Fruit fly (Drosophila melanogaster) whole organism, embryonic: ENCODE data around the gene CG10063.

Experiments used
- Atf-2 ChIP-seq: fragments of 200-800 bp; sonication (Bioruptor generic); optimal IDR thresholded peaks from 2 replicates; lab custom pipeline; 2016; ENCODE audit warnings: missing biosample characterization, missing genetic modification characterization
- BEAF-32 ChIP-seq: fragments of 200-800 bp; sonication (Bioruptor generic); optimal IDR thresholded peaks from 3 replicates; lab custom pipeline; 2017; ENCODE audit warnings: missing biosample characterization, missing genetic modification characterization, mild to moderate bottlenecking, moderate library complexity, missing genetic modification reagents
- Bteb2 ChIP-seq: fragments of 200-800 bp; sonication (Bioruptor generic); optimal IDR thresholded peaks from 2 replicates; lab custom pipeline; 2016; ENCODE audit warnings: missing biosample characterization, missing genetic modification characterization
- CG11695 ChIP-seq: fragments of 200-800 bp; sonication (Bioruptor generic); IDR thresholded peaks from 3 replicates; pipeline ENCODE4 v1.3.6; 2022; ENCODE audit warnings: missing biosample characterization, missing genetic modification characterization
- CG11723 ChIP-seq: fragments of 200-800 bp; sonication (Bioruptor generic); optimal IDR thresholded peaks from 2 replicates; lab custom pipeline; 2017; ENCODE audit warnings: missing biosample characterization, mild to moderate bottlenecking, missing genetic modification characterization
- CG12155 ChIP-seq: fragments of 200-800 bp; sonication (Bioruptor generic); optimal IDR thresholded peaks from 3 replicates; lab custom pipeline; 2016; ENCODE audit warnings: missing biosample characterization, missing genetic modification characterization
- CG13123 ChIP-seq: fragments of 200-800 bp; sonication (Bioruptor generic); optimal IDR thresholded peaks from 2 replicates; lab custom pipeline; 2016; ENCODE audit warnings: missing biosample characterization, missing genetic modification characterization
- CG13424 ChIP-seq: fragments of 200-800 bp; sonication (Bioruptor generic); optimal IDR thresholded peaks from 2 replicates; lab custom pipeline; 2019; ENCODE audit warnings: missing biosample characterization, mild to moderate bottlenecking, missing genetic modification characterization, moderate library complexity
- CG1602 ChIP-seq: fragments of 200-800 bp; sonication (Bioruptor generic); optimal IDR thresholded peaks from 3 replicates; lab custom pipeline; 2016; ENCODE audit warnings: missing biosample characterization, missing genetic modification characterization
- CG16863 ChIP-seq: fragments of 200-800 bp; sonication (Bioruptor generic); optimal IDR thresholded peaks from 3 replicates; lab custom pipeline; 2016; ENCODE audit warnings: missing biosample characterization, missing genetic modification characterization
- CG17186 ChIP-seq: fragments of 200-800 bp; sonication (Bioruptor generic); optimal IDR thresholded peaks from 3 replicates; lab custom pipeline; 2017; ENCODE audit warnings: missing biosample characterization, missing genetic modification reagents, missing genetic modification characterization
- CG17802 ChIP-seq: fragments of 200-800 bp; sonication (Bioruptor generic); optimal IDR thresholded peaks from 2 replicates; lab custom pipeline; 2018; ENCODE audit warnings: missing biosample characterization, mild to moderate bottlenecking, missing genetic modification characterization, moderate library complexity
- CG18764 ChIP-seq: fragments of 200-800 bp; sonication (Bioruptor generic); optimal IDR thresholded peaks from 3 replicates; lab custom pipeline; 2016; ENCODE audit warnings: missing biosample characterization, missing genetic modification characterization
- CG4328 ChIP-seq: fragments of 200-800 bp; sonication (Bioruptor generic); optimal IDR thresholded peaks from 3 replicates; lab custom pipeline; 2017; ENCODE audit warnings: missing biosample characterization, missing genetic modification reagents, missing genetic modification characterization
- CG6689 ChIP-seq: fragments of 200-800 bp; sonication (Bioruptor generic); IDR thresholded peaks from 2 replicates; pipeline ENCODE4 v1.3.6; 2022; ENCODE audit warnings: missing biosample characterization, missing genetic modification characterization
- CG6813 ChIP-seq: fragments of 200-800 bp; sonication (Bioruptor generic); optimal IDR thresholded peaks from 2 replicates; lab custom pipeline; 2017; ENCODE audit warnings: missing biosample characterization, missing genetic modification characterization, mild to moderate bottlenecking, moderate library complexity, missing genetic modification reagents
- CG8944 ChIP-seq: fragments of 200-800 bp; sonication (Bioruptor generic); optimal IDR thresholded peaks from 3 replicates; lab custom pipeline; 2016; ENCODE audit warnings: missing biosample characterization, missing genetic modification characterization
- CG9215 ChIP-seq: fragments of 200-800 bp; sonication (Bioruptor generic); IDR thresholded peaks from 2 replicates; pipeline ENCODE4 v1.3.6; 2022; ENCODE audit warnings: missing biosample characterization, missing genetic modification characterization
- CG9932 ChIP-seq: fragments of 200-800 bp; sonication (Bioruptor generic); IDR thresholded peaks from 2 replicates; pipeline ENCODE4 v1.3.6; 2022; ENCODE audit warnings: missing biosample characterization, missing genetic modification characterization
- D ChIP-seq, 2 experiments: fragments of 200-800 bp in 1 of 2; fragments of >200 bp in 1 of 2; sonication (Bioruptor generic) in 1 of 2; optimal IDR thresholded peaks; 2 replicates in 1 of 2; 3 replicates in 1 of 2; lab custom pipeline; 2017; ENCODE audit warnings: mild to moderate bottlenecking in 1 of 2, missing biosample characterization in 1 of 2, missing genetic modification characterization in 1 of 2, missing genetic modification reagents in 1 of 2
- Dip3 ChIP-seq: fragments of 200-800 bp; sonication (Bioruptor generic); optimal IDR thresholded peaks from 3 replicates; lab custom pipeline; 2016; ENCODE audit warnings: missing biosample characterization, missing genetic modification characterization
- Dref ChIP-seq: fragments of 200-800 bp; sonication (Bioruptor generic); IDR thresholded peaks from 2 replicates; pipeline ENCODE4 v1.3.6; 2022; ENCODE audit warnings: missing biosample characterization, missing genetic modification characterization
- Ets65A ChIP-seq: fragments of 200-800 bp; sonication (Bioruptor generic); peaks from one replicate; lab custom pipeline; 2016; ENCODE audit warnings: missing biosample characterization, missing genetic modification characterization
- HHEX ChIP-seq: fragments of 200-800 bp; sonication (Bioruptor generic); optimal IDR thresholded peaks from 3 replicates; lab custom pipeline; 2017; ENCODE audit warnings: missing biosample characterization, mild to moderate bottlenecking, missing genetic modification characterization, missing genetic modification reagents
- Hey ChIP-seq: fragments of 200-800 bp; sonication (Bioruptor generic); optimal IDR thresholded peaks from 3 replicates; lab custom pipeline; 2018; ENCODE audit warnings: missing biosample characterization, mild to moderate bottlenecking, missing genetic modification characterization
- HmgZ ChIP-seq: fragments of 200-800 bp; sonication (Bioruptor generic); optimal IDR thresholded peaks from 2 replicates; lab custom pipeline; 2018; ENCODE audit warnings: missing biosample characterization, mild to moderate bottlenecking, missing genetic modification characterization
- Hr39 ChIP-seq: fragments of >200 bp; optimal IDR thresholded peaks from 2 replicates; lab custom pipeline; 2017
- Hsf ChIP-seq: fragments of 200-800 bp; sonication (Bioruptor generic); optimal IDR thresholded peaks from 3 replicates; lab custom pipeline; 2016; ENCODE audit warnings: missing biosample characterization, missing genetic modification characterization
- Lim3 ChIP-seq: fragments of 200-800 bp; sonication (Bioruptor generic); IDR thresholded peaks from 2 replicates; pipeline ENCODE4 v1.3.6; 2022; ENCODE audit warnings: missing biosample characterization, missing genetic modification characterization
- Nf-YB ChIP-seq: fragments of 200-800 bp; sonication (Bioruptor generic); optimal IDR thresholded peaks from 3 replicates; lab custom pipeline; 2019; ENCODE audit warnings: missing biosample characterization, mild to moderate bottlenecking, missing genetic modification characterization, moderate library complexity
- Sox100B ChIP-seq: fragments of 200-800 bp; sonication (Bioruptor generic); optimal IDR thresholded peaks from 3 replicates; lab custom pipeline; 2018; ENCODE audit warnings: missing biosample characterization, mild to moderate bottlenecking, missing genetic modification characterization
- Ssrp ChIP-seq: fragments of 200-800 bp; sonication (Bioruptor generic); optimal IDR thresholded peaks from 2 replicates; lab custom pipeline; 2018; ENCODE audit warnings: missing biosample characterization, mild to moderate bottlenecking, missing genetic modification characterization, moderate library complexity
- Usf ChIP-seq: fragments of 200-800 bp; sonication (Bioruptor generic); optimal IDR thresholded peaks from 2 replicates; lab custom pipeline; 2017; ENCODE audit warnings: missing genotype, missing biosample characterization, missing genetic modification characterization
- Xrp1 ChIP-seq: fragments of 200-800 bp; sonication (Bioruptor generic); IDR thresholded peaks from 2 replicates; pipeline ENCODE4 v1.3.6; 2022; ENCODE audit warnings: missing biosample characterization, missing genetic modification characterization
- chn ChIP-seq: fragments of 200-800 bp; sonication (Bioruptor generic); optimal IDR thresholded peaks from 2 replicates; lab custom pipeline; 2016; ENCODE audit warnings: missing biosample characterization, missing genetic modification characterization
- fd102C ChIP-seq: fragments of 200-800 bp; sonication (Bioruptor generic); optimal IDR thresholded peaks from 2 replicates; lab custom pipeline; 2018; ENCODE audit warnings: missing biosample characterization, mild to moderate bottlenecking, missing genetic modification characterization, moderate library complexity
- fd3F ChIP-seq: fragments of 200-800 bp; sonication (Bioruptor generic); optimal IDR thresholded peaks from 2 replicates; lab custom pipeline; 2018; ENCODE audit warnings: missing biosample characterization, mild to moderate bottlenecking, missing genetic modification characterization, moderate library complexity
- hth ChIP-seq: fragments of >200 bp; optimal IDR thresholded peaks from 2 replicates; lab custom pipeline; 2017; ENCODE audit warnings: inconsistent platforms
- jing ChIP-seq: fragments of 200-800 bp; sonication (Bioruptor generic); optimal IDR thresholded peaks from 2 replicates; lab custom pipeline; 2018; ENCODE audit warnings: missing biosample characterization, mild to moderate bottlenecking, missing genetic modification characterization
- kay ChIP-seq: fragments of 200-800 bp; sonication (Bioruptor generic); optimal IDR thresholded peaks from 2 replicates; lab custom pipeline; 2016; ENCODE audit warnings: missing biosample characterization, missing genetic modification characterization
- klu ChIP-seq: fragments of 200-800 bp; sonication (Bioruptor generic); IDR thresholded peaks from 2 replicates; pipeline ENCODE4 v1.3.6; 2022; ENCODE audit warnings: missing biosample characterization, missing genetic modification characterization
- lov ChIP-seq, 2 experiments: fragments of 200-800 bp in 1 of 2; fragments of >200 bp in 1 of 2; sonication (Bioruptor generic) in 1 of 2; IDR thresholded peaks in 1 of 2; optimal IDR thresholded peaks in 1 of 2; 2 replicates in 1 of 2; 3 replicates in 1 of 2; pipeline versions ENCODE4 v1.3.6 to Lab custom; 2017 to 2022; ENCODE audit warnings: missing biosample characterization in 1 of 2, missing genetic modification characterization in 1 of 2
- nerfin-2 ChIP-seq: fragments of 200-800 bp; sonication (Bioruptor generic); IDR thresholded peaks from 2 replicates; pipeline ENCODE4 v1.3.6; 2022; ENCODE audit warnings: missing biosample characterization, missing genetic modification characterization; ENCODE audit not compliant: partially characterized antibody
- oc ChIP-seq: fragments of 200-800 bp; sonication (Bioruptor generic); optimal IDR thresholded peaks from 2 replicates; lab custom pipeline; 2018; ENCODE audit warnings: missing biosample characterization, mild to moderate bottlenecking, missing genetic modification characterization, moderate library complexity
- ro ChIP-seq: fragments of 200-800 bp; sonication (Bioruptor generic); IDR thresholded peaks from 2 replicates; pipeline ENCODE4 v1.3.6; 2022; ENCODE audit warnings: missing biosample characterization, missing genetic modification characterization
- stc ChIP-seq: fragments of 200-800 bp; sonication (Bioruptor generic); IDR thresholded peaks from 2 replicates; pipeline ENCODE4 v1.3.6; 2022; ENCODE audit warnings: missing biosample characterization, missing genetic modification characterization
- tio ChIP-seq: fragments of 200-800 bp; sonication (Bioruptor generic); optimal IDR thresholded peaks from 2 replicates; lab custom pipeline; 2017; ENCODE audit warnings: missing biosample characterization, missing genetic modification characterization, inconsistent platforms
- trem ChIP-seq: fragments of 200-800 bp; optimal IDR thresholded peaks from 3 replicates; lab custom pipeline; 2019; ENCODE audit warnings: missing biosample characterization, mild to moderate bottlenecking, missing genetic modification characterization, moderate library complexity
- wor ChIP-seq: fragments of 200-800 bp; sonication (Bioruptor generic); IDR thresholded peaks from 2 replicates; pipeline ENCODE4 v1.3.6; 2022; ENCODE audit warnings: missing biosample characterization, missing genetic modification characterization

CG10063 gene

dm6 chr3L:6963792-6964487, 8.3 kb downstream of the CG10063 start (continued):
- TF ChIP-seq CG6813 (GFP tag; lab: Kevin White, UChicago): peak; percentile 73
- no peak for TF ChIP-seq lov (optimal IDR thresholded peaks at IDR 0.05; lab: Kevin White, UChicago)
- no peak for TF ChIP-seq lov (GFP tag; IDR thresholded peaks at IDR 0.05; lab: Robert Waterston, UW)
- no peak for TF ChIP-seq ro
- TF ChIP-seq CG13424 (tag; lab: Kevin White, UChicago): peak; percentile 83
- no peak for TF ChIP-seq nerfin-2 (GFP tag; lab: Robert Waterston, UW)
- peak; percentile 91 for TF ChIP-seq Xrp1 (GFP tag; lab: Robert Waterston, UW)
- TF ChIP-seq CG9932 (GFP tag; lab: Robert Waterston, UW): peak; percentile 63
- TF ChIP-seq HmgZ (tag; lab: Kevin White, UChicago): peak; percentile 83
- TF ChIP-seq jing (GFP tag; lab: Kevin White, UChicago): peak; percentile 75
- TF ChIP-seq CG17186 (GFP tag; lab: Kevin White, UChicago): peak; percentile 50
- no peak for TF ChIP-seq BEAF-32 (GFP tag; lab: Kevin White, UChicago)
- peak; percentile 84 for TF ChIP-seq CG11695 (GFP tag; lab: Robert Waterston, UW)
- TF ChIP-seq CG13123 (GFP tag; lab: Kevin White, UChicago): peak; percentile 69
- TF ChIP-seq hth (lab: Kevin White, UChicago): no peak
- peak; percentile 74 for TF ChIP-seq fd3F (GFP tag; lab: Kevin White, UChicago)
- TF ChIP-seq CG11723 (GFP tag; lab: Kevin White, UChicago): peak; percentile 79
- peak; percentile 66 for TF ChIP-seq kay (GFP tag; lab: Kevin White, UChicago)
- TF ChIP-seq CG18764 (GFP tag; lab: Kevin White, UChicago): peak; percentile 63
- peak; percentile 80 for TF ChIP-seq CG16863
- TF ChIP-seq Hr39: no peak
- peak; percentile 75 for TF ChIP-seq Bteb2 (GFP tag; lab: Kevin White, UChicago)
- TF ChIP-seq wor (GFP tag; lab: Robert Waterston, UW): peak; percentile 50; the same call in 1 of the 2 replicates
- peak; percentile 54 for TF ChIP-seq Usf (GFP tag; lab: Kevin White, UChicago)
- peak; percentile 75 for TF ChIP-seq chn
- peak; percentile 64; the same call in 1 of the 2 replicates for TF ChIP-seq stc (GFP tag; lab: Robert Waterston, UW)
- peak; percentile 75 for TF ChIP-seq Atf-2 (GFP tag; lab: Kevin White, UChicago)
- peak; percentile 64 for TF ChIP-seq Lim3
- no peak for TF ChIP-seq CG4328 (GFP tag; lab: Kevin White, UChicago)
- no peak for TF ChIP-seq D (optimal IDR thresholded peaks at IDR 0.05; lab: Kevin White, UChicago)
- peak; percentile 81 for TF ChIP-seq D (GFP tag; optimal IDR thresholded peaks at IDR 0.05; lab: Kevin White, UChicago)
- TF ChIP-seq Dip3: peak; percentile 80
- TF ChIP-seq CG1602: peak; percentile 77
- TF ChIP-seq oc: peak; percentile 80
- TF ChIP-seq Sox100B (GFP tag; lab: Kevin White, UChicago): peak; percentile 74
- TF ChIP-seq Hsf: peak; percentile 87
- peak; percentile 39; the same call in 1 of the 2 replicates for TF ChIP-seq klu
- peak; percentile 82 for TF ChIP-seq HHEX
- TF ChIP-seq trem (tag; lab: Kevin White, UChicago): peak; percentile 70
- TF ChIP-seq CG12155 (GFP tag; lab: Kevin White, UChicago): peak; percentile 79
- peak; percentile 38 for TF ChIP-seq Nf-YB (GFP tag; lab: Kevin White, UChicago)
- TF ChIP-seq Hey (tag; lab: Kevin White, UChicago): no peak
- peak; percentile 81 for TF ChIP-seq CG6689 (GFP tag; lab: Robert Waterston, UW)
- peak; percentile 79 for TF ChIP-seq tio
- TF ChIP-seq fd102C: no peak
- peak; percentile 83 for TF ChIP-seq Ssrp (tag; lab: Kevin White, UChicago)
- TF ChIP-seq CG9215 (GFP tag; lab: Robert Waterston, UW): peak; percentile 58; the same call in 1 of the 2 replicates
- peak; percentile 79 for TF ChIP-seq CG8944
- peak; percentile 95 for TF ChIP-seq Ets65A (GFP tag; lab: Kevin White, UChicago)
- TF ChIP-seq Dref (GFP tag; lab: Robert Waterston, UW): no peak
- TF ChIP-seq CG17802: peak; percentile 49
